Worm (Caenorhabditis elegans) whole organism, dauer: ENCODE results near the gene spe-51.

Experiments used
- unc-62 ChIP-seq: sonication (generic microtip); optimal IDR thresholded peaks from 2 replicates; lab custom pipeline; 2017; ENCODE audit warnings: missing biosample characterization, missing genetic modification reagents, missing genetic modification characterization

spe-51 gene

ce11 chrIV:4692463-4692862 is at the start of gene spe-51:
Gene spe-51 (plus strand): TSS chrIV:4692763.
- TF ChIP-seq unc-62, result no peak

- TF ChIP-seq unc-62, result no peak
These were observed 49.0 kb upstream of the spe-51 start for ce11 chrIV:4643577-4643976.

- no peak for TF ChIP-seq unc-62
These were observed 47.3 kb upstream of the spe-51 start for ce11 chrIV:4645243-4645642.

- no peak for TF ChIP-seq unc-62
These were observed 45.2 kb upstream of the spe-51 start, which contains the start of gene F29B9.8 for ce11 chrIV:4647385-4647784. Gene F29B9.8 (plus strand): TSS chrIV:4647685.

ce11 chrIV:4649460-4649859 is 43.1 kb upstream of the spe-51 start, which contains the start of gene F29B9.7:
Gene F29B9.7 (plus strand): TSS chrIV:4649760.
- no peak for TF ChIP-seq unc-62

ce11 chrIV:4650624-4651094 is 41.9 kb upstream of the spe-51 start, which contains the start of gene ubc-9:
Gene ubc-9 (plus strand): TSS chrIV:4651044.
- no peak for TF ChIP-seq unc-62

- no peak for TF ChIP-seq unc-62
These were observed 40.2 kb upstream of the spe-51 start, which contains the start of gene F29B9.5 for ce11 chrIV:4652365-4652844. Gene F29B9.5 (plus strand): TSS chrIV:4652415.

- no peak for TF ChIP-seq unc-62
These were observed 39.6 kb upstream of the spe-51 start, which contains the start of gene psr-1 for ce11 chrIV:4652962-4653361. Gene psr-1 (plus strand): TSS chrIV:4653262.

- no peak for TF ChIP-seq unc-62
These were observed 38.9 kb upstream of the spe-51 start for ce11 chrIV:4653708-4654107.

- TF ChIP-seq unc-62, result no peak
These were observed 36.6 kb upstream of the spe-51 start for ce11 chrIV:4655979-4656378.

- TF ChIP-seq unc-62, result no peak
These were observed 36.2 kb upstream of the spe-51 start for ce11 chrIV:4656380-4656779.

- TF ChIP-seq unc-62, result no peak
These were observed 34.7 kb upstream of the spe-51 start, which contains the start of gene col-111 for ce11 chrIV:4657874-4658273. Gene col-111 (minus strand): TSS chrIV:4657974.

ce11 chrIV:4659277-4659676 is 33.3 kb upstream of the spe-51 start, which contains the start of gene mrps-21:
Gene mrps-21 (minus strand): TSS chrIV:4659517.
- no peak for TF ChIP-seq unc-62

ce11 chrIV:4660151-4661041 is 32.2 kb upstream of the spe-51 start, which contains the start of the genes F29B9.11 and jmjd-1.2:
Gene F29B9.11 (minus strand): TSS chrIV:4660201.
Gene jmjd-1.2 (plus strand): TSS chrIV:4660991.
- no peak for TF ChIP-seq unc-62

ce11 chrIV:4665079-4665478 is 27.5 kb upstream of the spe-51 start, which contains the start of gene F29B9.1:
Gene F29B9.1 (plus strand): TSS chrIV:4665379.
- no peak for TF ChIP-seq unc-62

- TF ChIP-seq unc-62, result no peak
These were observed 25.2 kb upstream of the spe-51 start for ce11 chrIV:4667383-4667782.

- no peak for TF ChIP-seq unc-62
These were observed 24.7 kb upstream of the spe-51 start for ce11 chrIV:4667835-4668234.
